Fruit fly (Drosophila melanogaster) whole organism: Measurements from ENCODE around the gene cDIP.

ENCODE experiments used
- CG8478 ChIP-seq: fragments of >200 bp; optimal IDR thresholded peaks from 2 replicates; lab custom pipeline; 2018; ENCODE audit warnings: inconsistent platforms
- Dll ChIP-seq: fragments of >200 bp; optimal IDR thresholded peaks from 2 replicates; lab custom pipeline; 2017
- EcR ChIP-seq, 2 experiments: fragments of >200 bp; optimal IDR thresholded peaks; 2 replicates each; lab custom pipeline; 2017; ENCODE audit warnings: missing biosample characterization in 2 of 2, missing genetic modification characterization in 2 of 2, missing genetic modification reagents in 2 of 2
- pan ChIP-seq: fragments of >200 bp; optimal IDR thresholded peaks from 2 replicates; lab custom pipeline; 2017
- psq ChIP-seq: fragments of >200 bp; optimal IDR thresholded peaks from 2 replicates; lab custom pipeline; 2017
- usp ChIP-seq: fragments of >200 bp; optimal IDR thresholded peaks from 2 replicates; lab custom pipeline; 2017; ENCODE audit warnings: missing biosample characterization, missing genetic modification characterization, mixed read lengths

- TF ChIP-seq pan (lab: Kevin White, UChicago) (no peak), usp (GFP tag; lab: Kevin White, UChicago) (no peak), psq (lab: Kevin White, UChicago) (no peak), CG8478 (lab: Kevin White, UChicago) (no peak), Dll (lab: Kevin White, UChicago) (no peak), EcR (GFP tag; optimal IDR thresholded peaks at IDR 0.05; lab: Kevin White, UChicago) (no peak)
Measured at dm6 chr3R:21193742-21194141, 32.9 kb upstream of the cDIP start.
